Fruit fly (Drosophila melanogaster) whole organism, embryonic: ENCODE data around the gene BRWD3.

Source experiments
- Aef1 ChIP-seq: fragments of 200-800 bp; sonication (Bioruptor generic); IDR thresholded peaks from 3 replicates; pipeline ENCODE4 v1.3.6; 2022; ENCODE audit warnings: missing biosample characterization, missing genetic modification characterization
- B-H1 ChIP-seq: fragments of 200-800 bp; sonication (Bioruptor generic); IDR thresholded peaks from 3 replicates; pipeline ENCODE4 v1.3.6; 2022; ENCODE audit warnings: missing biosample characterization, missing genetic modification characterization
- CG10274 ChIP-seq: fragments of 200-800 bp; sonication (Bioruptor generic); optimal IDR thresholded peaks from 3 replicates; lab custom pipeline; 2017; ENCODE audit warnings: missing biosample characterization, mild to moderate bottlenecking, missing genetic modification characterization
- CG10543 ChIP-seq: fragments of 200-800 bp; sonication (Bioruptor generic); optimal IDR thresholded peaks from 3 replicates; lab custom pipeline; 2017; ENCODE audit warnings: missing biosample characterization, mild to moderate bottlenecking, missing genetic modification characterization, moderate library complexity
- CG11085 ChIP-seq: fragments of 200-800 bp; sonication (Bioruptor generic); IDR thresholded peaks from 2 replicates; pipeline ENCODE4 v1.3.6; 2022; ENCODE audit warnings: missing biosample characterization, missing genetic modification characterization
- CG12071 ChIP-seq: fragments of 200-800 bp; sonication (Bioruptor generic); optimal IDR thresholded peaks from 3 replicates; lab custom pipeline; 2018; ENCODE audit warnings: missing biosample characterization, mild to moderate bottlenecking, missing genetic modification characterization
- CG12104 ChIP-seq: fragments of 200-800 bp; sonication (Bioruptor generic); optimal IDR thresholded peaks from 3 replicates; lab custom pipeline; 2016; ENCODE audit warnings: missing biosample characterization, missing genetic modification characterization
- CG1233 ChIP-seq: fragments of 200-800 bp; sonication (Bioruptor generic); optimal IDR thresholded peaks from 4 replicates; lab custom pipeline; 2018; ENCODE audit warnings: missing biosample characterization, mild to moderate bottlenecking, missing genetic modification characterization
- CG12769 ChIP-seq: fragments of 200-800 bp; sonication (Bioruptor generic); optimal IDR thresholded peaks from 2 replicates; lab custom pipeline; 2019; ENCODE audit warnings: missing biosample characterization, mild to moderate bottlenecking, missing genetic modification characterization, moderate library complexity
- CG13624 ChIP-seq: fragments of 200-800 bp; sonication (Bioruptor generic); optimal IDR thresholded peaks from 2 replicates; lab custom pipeline; 2016; ENCODE audit warnings: missing biosample characterization, missing genetic modification characterization
- CG14014 ChIP-seq: fragments of 200-800 bp; sonication (Bioruptor generic); IDR thresholded peaks from 2 replicates; pipeline ENCODE4 v1.3.6; 2022; ENCODE audit warnings: missing biosample characterization, missing genetic modification characterization
- CG1603 ChIP-seq: fragments of 200-800 bp; sonication (Bioruptor generic); optimal IDR thresholded peaks from 2 replicates; lab custom pipeline; 2019; ENCODE audit warnings: missing biosample characterization, mild to moderate bottlenecking, missing genetic modification characterization, moderate library complexity
- CG18619 ChIP-seq: fragments of 200-800 bp; sonication (Bioruptor generic); optimal IDR thresholded peaks from 3 replicates; lab custom pipeline; 2017; ENCODE audit warnings: missing biosample characterization, mild to moderate bottlenecking, missing genetic modification characterization
- CG2199 ChIP-seq: fragments of 200-800 bp; sonication (Bioruptor generic); IDR thresholded peaks from 3 replicates; pipeline ENCODE4 v1.3.6; 2022; ENCODE audit warnings: missing biosample characterization, missing genetic modification characterization
- CG2202 ChIP-seq: fragments of 200-800 bp; sonication (Bioruptor generic); optimal IDR thresholded peaks from 2 replicates; lab custom pipeline; 2018; ENCODE audit warnings: missing biosample characterization, mild to moderate bottlenecking, missing genetic modification characterization
- CG30020 ChIP-seq: fragments of 200-800 bp; optimal IDR thresholded peaks from 2 replicates; lab custom pipeline; 2019; ENCODE audit warnings: missing biosample characterization, mild to moderate bottlenecking, missing genetic modification characterization, moderate library complexity
- CG34224 ChIP-seq: fragments of 200-800 bp; sonication (Bioruptor generic); IDR thresholded peaks from 3 replicates; pipeline ENCODE4 v1.3.6; 2022; ENCODE audit warnings: missing biosample characterization, missing genetic modification characterization; ENCODE audit not compliant: partially characterized antibody
- CG42726 ChIP-seq: fragments of 200-800 bp; sonication (Bioruptor generic); IDR thresholded peaks from 2 replicates; pipeline ENCODE4 v1.3.6; 2022; ENCODE audit warnings: missing biosample characterization, missing genetic modification characterization; ENCODE audit not compliant: partially characterized antibody
- CG4360 ChIP-seq: fragments of 200-800 bp; sonication (Bioruptor generic); IDR thresholded peaks from 2 replicates; pipeline ENCODE4 v1.3.6; 2022; ENCODE audit warnings: missing biosample characterization, missing genetic modification characterization
- CG4730 ChIP-seq: fragments of 200-800 bp; sonication (Bioruptor generic); IDR thresholded peaks from 2 replicates; pipeline ENCODE4 v1.3.6; 2022; ENCODE audit warnings: missing biosample characterization, missing genetic modification characterization
- CG8089 ChIP-seq: fragments of 200-800 bp; sonication (Bioruptor generic); optimal IDR thresholded peaks from 3 replicates; lab custom pipeline; 2016; ENCODE audit warnings: missing biosample characterization, missing genetic modification characterization
- CG8359 ChIP-seq: fragments of 200-800 bp; sonication (Bioruptor generic); optimal IDR thresholded peaks from 2 replicates; lab custom pipeline; 2017; ENCODE audit warnings: missing biosample characterization, mild to moderate bottlenecking, missing genetic modification characterization, borderline replicate concordance
- CG9215 ChIP-seq: fragments of 200-800 bp; sonication (Bioruptor generic); IDR thresholded peaks from 2 replicates; pipeline ENCODE4 v1.3.6; 2022; ENCODE audit warnings: missing biosample characterization, missing genetic modification characterization
- CG9797 ChIP-seq: fragments of 200-800 bp; sonication (Bioruptor generic); optimal IDR thresholded peaks from 3 replicates; lab custom pipeline; 2018; ENCODE audit warnings: missing biosample characterization, mild to moderate bottlenecking, missing genetic modification characterization
- Dad ChIP-seq: fragments of 200-800 bp; sonication (Bioruptor generic); optimal IDR thresholded peaks from 3 replicates; lab custom pipeline; 2016; ENCODE audit warnings: missing biosample characterization, missing genetic modification characterization
- Gsc ChIP-seq: fragments of 200-800 bp; sonication (Bioruptor generic); IDR thresholded peaks from 2 replicates; pipeline ENCODE4 v1.3.6; 2022; ENCODE audit warnings: missing biosample characterization, missing genetic modification characterization
- Hmr ChIP-seq: fragments of 200-800 bp; sonication (Bioruptor generic); optimal IDR thresholded peaks from 3 replicates; lab custom pipeline; 2017; ENCODE audit warnings: mild to moderate bottlenecking, missing biosample characterization, missing genetic modification reagents, missing genetic modification characterization
- Hmx ChIP-seq: fragments of 200-800 bp; sonication (Bioruptor generic); optimal IDR thresholded peaks from 2 replicates; lab custom pipeline; 2016; ENCODE audit warnings: missing biosample characterization, missing genetic modification characterization
- Lpt ChIP-seq: fragments of >200 bp; optimal IDR thresholded peaks from 2 replicates; lab custom pipeline; 2018; ENCODE audit warnings: missing biosample characterization, missing genetic modification characterization
- MTF-1 ChIP-seq: fragments of 200-800 bp; sonication (Bioruptor generic); optimal IDR thresholded peaks from 2 replicates; lab custom pipeline; 2018; ENCODE audit warnings: missing biosample characterization, mild to moderate bottlenecking, missing genetic modification characterization, borderline replicate concordance
- Nf-YC ChIP-seq: fragments of 200-800 bp; optimal IDR thresholded peaks from 3 replicates; lab custom pipeline; 2019; ENCODE audit warnings: missing biosample characterization, mild to moderate bottlenecking, missing genetic modification characterization, moderate library complexity
- Sox102F ChIP-seq: fragments of 200-800 bp; sonication (Bioruptor generic); optimal IDR thresholded peaks from 2 replicates; lab custom pipeline; 2018; ENCODE audit warnings: missing biosample characterization, mild to moderate bottlenecking, missing genetic modification characterization, moderate library complexity
- Tbp ChIP-seq: fragments of >200 bp; optimal IDR thresholded peaks from 2 replicates; lab custom pipeline; 2018; ENCODE audit warnings: missing biosample characterization, missing genetic modification characterization
- ap ChIP-seq: fragments of 200-800 bp; sonication (Bioruptor generic); IDR thresholded peaks from 2 replicates; pipeline ENCODE4 v1.3.6; 2022; ENCODE audit warnings: missing biosample characterization, missing genetic modification characterization
- ash1 ChIP-seq: fragments of 200-800 bp; sonication (Bioruptor generic); optimal IDR thresholded peaks from 2 replicates; lab custom pipeline; 2018; ENCODE audit warnings: missing biosample characterization, mild to moderate bottlenecking, missing genetic modification characterization
- chinmo ChIP-seq: fragments of 200-800 bp; sonication (Bioruptor generic); IDR thresholded peaks from 4 replicates; pipeline ENCODE4 v1.3.6; 2022; ENCODE audit warnings: missing biosample characterization, missing genetic modification characterization; ENCODE audit not compliant: partially characterized antibody
- emc ChIP-seq: fragments of 200-800 bp; sonication (Bioruptor generic); optimal IDR thresholded peaks from 2 replicates; lab custom pipeline; 2016; ENCODE audit warnings: missing biosample characterization, missing genetic modification characterization
- ftz-f1 ChIP-seq: fragments of 200-800 bp; sonication (Bioruptor generic); optimal IDR thresholded peaks from 2 replicates; lab custom pipeline; 2016; ENCODE audit warnings: missing biosample characterization, missing genetic modification characterization
- gcm2 ChIP-seq: fragments of 200-800 bp; sonication (Bioruptor generic); optimal IDR thresholded peaks from 2 replicates; lab custom pipeline; 2016; ENCODE audit warnings: missing biosample characterization, missing genetic modification characterization
- hbn ChIP-seq: fragments of 200-800 bp; sonication (Bioruptor generic); IDR thresholded peaks from 2 replicates; pipeline ENCODE4 v1.3.6; 2022; ENCODE audit warnings: missing biosample characterization, missing genetic modification characterization; ENCODE audit not compliant: partially characterized antibody
- mld ChIP-seq: fragments of 200-800 bp; sonication (Bioruptor generic); IDR thresholded peaks from 3 replicates; pipeline ENCODE4 v1.3.6; 2022; ENCODE audit warnings: missing biosample characterization, missing genetic modification characterization; ENCODE audit not compliant: partially characterized antibody
- pb ChIP-seq: fragments of 200-800 bp; sonication (Bioruptor generic); optimal IDR thresholded peaks from 3 replicates; lab custom pipeline; 2016; ENCODE audit warnings: missing biosample characterization, missing genetic modification characterization
- pum ChIP-seq: fragments of 200-800 bp; sonication (Bioruptor generic); optimal IDR thresholded peaks from 2 replicates; lab custom pipeline; 2016; ENCODE audit warnings: missing biosample characterization, missing genetic modification characterization
- shn ChIP-seq: fragments of 200-800 bp; sonication (Bioruptor generic); optimal IDR thresholded peaks from 3 replicates; lab custom pipeline; 2016; ENCODE audit warnings: missing biosample characterization, missing genetic modification characterization
- sima ChIP-seq: fragments of 200-800 bp; sonication (Bioruptor generic); optimal IDR thresholded peaks from 2 replicates; lab custom pipeline; 2016; ENCODE audit warnings: missing biosample characterization, missing genetic modification characterization
- sqz ChIP-seq: fragments of 200-800 bp; sonication (Bioruptor generic); optimal IDR thresholded peaks from 3 replicates; lab custom pipeline; 2018; ENCODE audit warnings: missing biosample characterization, mild to moderate bottlenecking, missing genetic modification characterization
- tio ChIP-seq: fragments of 200-800 bp; sonication (Bioruptor generic); optimal IDR thresholded peaks from 2 replicates; lab custom pipeline; 2017; ENCODE audit warnings: missing biosample characterization, missing genetic modification characterization, inconsistent platforms
- toy ChIP-seq: fragments of 200-800 bp; sonication (Bioruptor generic); IDR thresholded peaks from 2 replicates; pipeline ENCODE4 v1.3.6; 2022; ENCODE audit warnings: missing biosample characterization, missing genetic modification characterization

The BRWD3 gene

DNA sequence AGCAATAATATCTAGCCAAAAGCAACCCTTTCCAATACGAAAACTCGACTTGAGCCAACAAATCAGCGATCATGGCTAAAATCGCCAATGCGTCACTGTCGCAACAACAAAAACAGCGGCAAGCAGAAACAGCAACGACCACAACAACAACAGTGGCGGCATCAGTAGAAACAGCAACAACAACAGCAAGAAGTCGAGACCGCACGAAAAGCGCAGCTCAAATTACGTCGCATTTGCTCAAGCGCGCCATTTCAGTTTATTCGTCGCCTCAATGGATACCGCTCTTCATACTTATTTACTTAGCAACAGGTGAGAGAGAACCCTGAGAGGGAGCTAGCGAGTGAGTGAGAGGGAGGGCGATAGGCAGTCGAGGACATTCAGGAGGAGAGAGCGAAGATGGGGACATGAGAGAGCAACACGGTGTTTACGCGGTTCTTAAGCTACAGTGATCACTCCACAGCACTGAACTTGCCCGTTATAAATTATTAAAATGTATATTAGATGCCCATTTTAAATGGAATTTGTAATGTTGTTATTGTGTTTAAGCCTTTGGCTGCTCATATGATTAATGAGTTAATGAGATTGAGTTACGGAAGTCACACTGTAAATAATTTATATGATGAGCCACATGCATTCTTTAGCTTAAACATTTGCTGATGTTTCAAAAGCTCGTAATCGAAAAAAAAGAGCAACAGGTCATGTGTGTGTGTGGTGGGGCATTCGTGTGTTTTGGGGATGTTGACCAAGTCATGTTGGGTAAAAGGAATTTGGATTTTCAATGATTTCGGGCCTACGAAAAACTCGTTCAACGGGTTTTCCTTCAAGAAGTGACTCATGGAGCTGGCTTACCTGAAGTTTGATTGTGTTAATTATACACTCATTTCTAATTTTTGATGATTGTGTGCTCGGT lies 23.0 kb upstream of the BRWD3 start (continued):
- peak; percentile 20 for TF ChIP-seq CG10274 (GFP tag; lab: Kevin White, UChicago)
- peak; percentile 75 for TF ChIP-seq CG9215 (GFP tag; lab: Robert Waterston, UW)
- TF ChIP-seq CG42726 (GFP tag; lab: Robert Waterston, UW): no peak
- no peak for TF ChIP-seq mld (GFP tag; lab: Robert Waterston, UW)
- TF ChIP-seq B-H1 (GFP tag; lab: Robert Waterston, UW): peak; percentile 69
- TF ChIP-seq Aef1 (GFP tag; lab: Robert Waterston, UW): peak; percentile 76
- TF ChIP-seq ftz-f1 (GFP tag; lab: Kevin White, UChicago): no peak
- peak; percentile 90 for TF ChIP-seq CG12769
- TF ChIP-seq sima (GFP tag; lab: Kevin White, UChicago): no peak
- no peak for TF ChIP-seq CG2199 (GFP tag; lab: Robert Waterston, UW)
- TF ChIP-seq CG14014 (GFP tag; lab: Robert Waterston, UW): peak; percentile 89
- TF ChIP-seq pb (GFP tag; lab: Kevin White, UChicago): peak; percentile 41
- no peak for TF ChIP-seq CG34224
- TF ChIP-seq CG1603: peak; percentile 89
- TF ChIP-seq gcm2 (GFP tag; lab: Kevin White, UChicago): no peak
- TF ChIP-seq Lpt: no peak
- TF ChIP-seq CG9797 (GFP tag; lab: Kevin White, UChicago): no peak
- peak; percentile 72 for TF ChIP-seq MTF-1
- TF ChIP-seq pum: peak; percentile 62
- no peak for TF ChIP-seq ash1 (GFP tag; lab: Kevin White, UChicago)
- TF ChIP-seq CG4730: peak; percentile 76
- peak; percentile 76 for TF ChIP-seq tio (GFP tag; lab: Kevin White, UChicago)
- TF ChIP-seq CG11085 (GFP tag; lab: Robert Waterston, UW): peak; percentile 70
- TF ChIP-seq Hmx: peak; percentile 18
- no peak for TF ChIP-seq hbn (GFP tag; lab: Robert Waterston, UW)
- TF ChIP-seq Gsc: no peak
- TF ChIP-seq CG13624 (GFP tag; lab: Kevin White, UChicago): peak; percentile 68
- peak; percentile 72 for TF ChIP-seq CG1233
- TF ChIP-seq toy (GFP tag; lab: Robert Waterston, UW): 0 out of 2 replicates have a peak, but pooled peaks have one; percentile 29
- peak; percentile 78 for TF ChIP-seq Hmr (GFP tag; lab: Kevin White, UChicago)
- TF ChIP-seq CG4360: peak; percentile 94
- peak; percentile 27 for TF ChIP-seq shn (GFP tag; lab: Kevin White, UChicago)
- TF ChIP-seq Tbp (GFP tag; lab: Kevin White, UChicago): no peak
- peak; percentile 35 for TF ChIP-seq Dad
- TF ChIP-seq CG12071 (GFP tag; lab: Kevin White, UChicago): peak; percentile 72
- peak; percentile 74 for TF ChIP-seq Sox102F (GFP tag; lab: Kevin White, UChicago)
- TF ChIP-seq CG2202 (tag; lab: Kevin White, UChicago): peak; percentile 52
- TF ChIP-seq sqz (GFP tag; lab: Kevin White, UChicago): peak; percentile 31
- TF ChIP-seq CG18619 (GFP tag; lab: Kevin White, UChicago): peak; percentile 73
- TF ChIP-seq Nf-YC (tag; lab: Kevin White, UChicago): peak; percentile 21
- peak; percentile 46 for TF ChIP-seq CG10543 (GFP tag; lab: Kevin White, UChicago)
- peak; percentile 63 for TF ChIP-seq CG12104 (GFP tag; lab: Kevin White, UChicago)
- no peak for TF ChIP-seq emc (GFP tag; lab: Kevin White, UChicago)
- TF ChIP-seq CG8089 (GFP tag; lab: Kevin White, UChicago): peak; percentile 55
- peak; percentile 27 for TF ChIP-seq CG30020 (tag; lab: Kevin White, UChicago)
- TF ChIP-seq CG8359: no peak
- peak; percentile 10; the same call in 1 of the 4 replicates for TF ChIP-seq chinmo (GFP tag; lab: Robert Waterston, UW)
- TF ChIP-seq ap (GFP tag; lab: Robert Waterston, UW): peak; percentile 65; the same call in 1 of the 2 replicates
